Worm (Caenorhabditis elegans) whole organism, L4 larva: ENCODE data around the gene C50F4.12.

Experiments
- D1046.2 ChIP-seq: fragments of 200-800 bp; sonication (Bioruptor generic); IDR thresholded peaks from 2 replicates; pipeline ENCODE4 v1.3.6; 2022; ENCODE audit warnings: missing genetic modification characterization, missing compliant biosample characterization
- F10B5.3 ChIP-seq: sonication (generic microtip); optimal IDR thresholded peaks from 2 replicates; lab custom pipeline; 2016; ENCODE audit warnings: mild to moderate bottlenecking, missing genetic modification characterization, missing compliant biosample characterization
- Y48G9A.11 ChIP-seq: fragments of 200-800 bp; sonication (Bioruptor generic); IDR thresholded peaks from 2 replicates; pipeline ENCODE4 v1.3.6; 2022; ENCODE audit warnings: missing genetic modification reagents, missing genetic modification characterization, missing compliant biosample characterization
- aha-1 ChIP-seq: fragments of 150-350 bp; peaks from one replicate; lab custom pipeline; 2014; ENCODE audit warnings: missing biosample characterization, missing genetic modification characterization
- ama-1 ChIP-seq: fragments of 150-350 bp; optimal IDR thresholded peaks from 2 replicates; lab custom pipeline; 2014; ENCODE audit warnings: inconsistent platforms, mixed read lengths
- ceh-62 ChIP-seq: sonication (generic microtip); optimal IDR thresholded peaks from 2 replicates; lab custom pipeline; 2017; ENCODE audit warnings: missing biosample characterization, missing genetic modification characterization
- ctbp-1 ChIP-seq: fragments of 200-800 bp; sonication (Bioruptor generic); IDR thresholded peaks from 2 replicates; pipeline ENCODE4 v1.3.6; 2022; ENCODE audit warnings: missing genetic modification reagents, missing genetic modification characterization, missing compliant biosample characterization
- daf-12 ChIP-seq: fragments of 150-350 bp; optimal IDR thresholded peaks from 2 replicates; lab custom pipeline; 2014; ENCODE audit warnings: missing biosample characterization, missing genetic modification reagents, missing genetic modification characterization
- daf-16 ChIP-seq, 3 experiments: sonication (generic microtip); optimal IDR thresholded peaks; 2 replicates each; lab custom pipeline; 2016 to 2017; ENCODE audit warnings: missing genetic modification characterization in 3 of 3, missing genetic modification reagents in 3 of 3, mild to moderate bottlenecking in 2 of 3, missing compliant biosample characterization in 2 of 3, missing biosample characterization in 1 of 3, moderate library complexity in 1 of 3
- dmd-6 ChIP-seq: fragments of 200-800 bp; sonication (Bioruptor generic); IDR thresholded peaks from 2 replicates; pipeline ENCODE4 v1.3.6; 2022; ENCODE audit warnings: missing genetic modification reagents, missing genetic modification characterization, missing compliant biosample characterization
- dmd-8 ChIP-seq: fragments of 200-800 bp; sonication (Bioruptor generic); IDR thresholded peaks from 2 replicates; pipeline ENCODE4 v1.3.6; 2022; ENCODE audit warnings: missing genetic modification characterization, missing compliant biosample characterization
- dmd-9 ChIP-seq: fragments of 200-800 bp; sonication (Bioruptor generic); IDR thresholded peaks from 2 replicates; pipeline ENCODE4 v1.3.6; 2022; ENCODE audit warnings: missing genetic modification reagents, missing genetic modification characterization, missing compliant biosample characterization
- dpl-1 ChIP-seq: fragments of 150-350 bp; optimal IDR thresholded peaks from 2 replicates; lab custom pipeline; 2014; ENCODE audit warnings: missing biosample characterization, missing genetic modification reagents, missing genetic modification characterization
- duxl-1 ChIP-seq: sonication (generic microtip); optimal IDR thresholded peaks from 2 replicates; lab custom pipeline; 2016; ENCODE audit warnings: mild to moderate bottlenecking, missing genetic modification characterization, moderate library complexity, missing compliant biosample characterization; ENCODE audit not compliant: poor library complexity
- egl-43 ChIP-seq: fragments of 200-800 bp; sonication (Bioruptor generic); IDR thresholded peaks from 2 replicates; pipeline ENCODE4 v1.3.6; 2022; ENCODE audit warnings: missing genetic modification reagents, missing genetic modification characterization, missing compliant biosample characterization
- gei-8 ChIP-seq: fragments of 200-800 bp; sonication (Bioruptor generic); optimal IDR thresholded peaks from 2 replicates; lab custom pipeline; 2018; ENCODE audit warnings: mild to moderate bottlenecking, missing genetic modification characterization, missing compliant biosample characterization
- hlh-30 ChIP-seq: sonication (generic microtip); optimal IDR thresholded peaks from 2 replicates; lab custom pipeline; 2017; ENCODE audit warnings: antibody characterized with exemption, mild to moderate bottlenecking, missing genetic modification characterization, missing compliant biosample characterization; ENCODE audit not compliant: insufficient read depth
- hmg-1.1 ChIP-seq: fragments of 200-800 bp; sonication (Bioruptor generic); IDR thresholded peaks from 2 replicates; pipeline ENCODE4 v1.3.6; 2022; ENCODE audit warnings: missing genetic modification reagents, missing genetic modification characterization, missing compliant biosample characterization
- lim-7 ChIP-seq: fragments of 200-800 bp; sonication (Bioruptor generic); IDR thresholded peaks from 2 replicates; pipeline ENCODE4 v1.3.6; 2022; ENCODE audit warnings: missing genetic modification characterization, missing compliant biosample characterization
- lin-29 ChIP-seq: fragments of 200-800 bp; sonication (Bioruptor generic); IDR thresholded peaks from 2 replicates; pipeline ENCODE4 v1.3.6; 2022; ENCODE audit warnings: missing genetic modification reagents, missing genetic modification characterization, missing compliant biosample characterization
- lsy-2 ChIP-seq, 2 experiments: fragments of 150-350 bp in 1 of 2; sonication (generic microtip) in 1 of 2; optimal IDR thresholded peaks; 2 replicates each; lab custom pipeline; 2014 to 2017; ENCODE audit warnings: missing biosample characterization in 2 of 2, missing genetic modification characterization in 2 of 2
- mep-1 ChIP-seq: fragments of 150-350 bp; sonication (generic microtip); optimal IDR thresholded peaks from 3 replicates; lab custom pipeline; 2014; ENCODE audit warnings: missing biosample characterization, missing genetic modification characterization
- nhr-102 ChIP-seq: sonication (generic microtip); optimal IDR thresholded peaks from 2 replicates; lab custom pipeline; 2016; ENCODE audit warnings: mild to moderate bottlenecking, missing genetic modification characterization, moderate library complexity, missing compliant biosample characterization
- nhr-11 ChIP-seq: fragments of 150-350 bp; optimal IDR thresholded peaks from 2 replicates; lab custom pipeline; 2014; ENCODE audit warnings: missing biosample characterization, missing genetic modification characterization
- nhr-111 ChIP-seq: fragments of 200-800 bp; sonication (Bioruptor generic); optimal IDR thresholded peaks from 2 replicates; lab custom pipeline; 2018; ENCODE audit warnings: mild to moderate bottlenecking, missing genetic modification characterization, missing compliant biosample characterization
- nhr-28 ChIP-seq: fragments of 150-350 bp; optimal IDR thresholded peaks from 2 replicates; lab custom pipeline; 2014; ENCODE audit warnings: missing biosample characterization, missing genetic modification characterization
- nhr-42 ChIP-seq: fragments of 200-800 bp; sonication (Bioruptor generic); IDR thresholded peaks from 2 replicates; pipeline ENCODE4 v1.3.6; 2022; ENCODE audit warnings: missing genetic modification characterization, missing compliant biosample characterization
- nhr-48 ChIP-seq: sonication (generic microtip); optimal IDR thresholded peaks from 2 replicates; lab custom pipeline; 2016; ENCODE audit warnings: mild to moderate bottlenecking, missing genetic modification characterization, missing compliant biosample characterization
- nhr-6 ChIP-seq: fragments of 150-350 bp; optimal IDR thresholded peaks from 2 replicates; lab custom pipeline; 2014; ENCODE audit warnings: missing biosample characterization, missing genetic modification characterization
- pha-4 ChIP-seq, 2 experiments: fragments of 150-350 bp in 1 of 2; fragments of 200-800 bp in 1 of 2; sonication (Bioruptor generic) in 1 of 2; IDR thresholded peaks in 1 of 2; optimal IDR thresholded peaks in 1 of 2; 2 replicates each; pipeline versions ENCODE4 v1.3.6 to Lab custom; 2014 to 2022; ENCODE audit warnings: missing genetic modification characterization in 2 of 2, missing genetic modification reagents in 2 of 2, missing biosample characterization in 1 of 2, missing compliant biosample characterization in 1 of 2
- set-16 ChIP-seq: fragments of 200-800 bp; sonication (Bioruptor generic); IDR thresholded peaks from 2 replicates; pipeline ENCODE4 v1.3.6; 2022; ENCODE audit warnings: missing genetic modification reagents, missing genetic modification characterization, missing compliant biosample characterization
- skn-1 ChIP-seq: fragments of 150-350 bp; optimal IDR thresholded peaks from 2 replicates; lab custom pipeline; 2014; ENCODE audit warnings: missing biosample characterization, missing genetic modification characterization
- snpc-1.2 ChIP-seq: fragments of 200-800 bp; sonication (Bioruptor generic); IDR thresholded peaks from 2 replicates; pipeline ENCODE4 v1.3.6; 2022; ENCODE audit warnings: missing genetic modification reagents, missing genetic modification characterization, missing compliant biosample characterization
- spr-1 ChIP-seq: sonication (generic microtip); optimal IDR thresholded peaks from 2 replicates; lab custom pipeline; 2016; ENCODE audit warnings: mild to moderate bottlenecking, missing genetic modification characterization, missing compliant biosample characterization
- unc-130 ChIP-seq: sonication (generic microtip); optimal IDR thresholded peaks from 2 replicates; lab custom pipeline; 2016; ENCODE audit warnings: missing genetic modification reagents, missing genetic modification characterization, missing compliant biosample characterization
- unc-62 ChIP-seq, 3 experiments: fragments of 150-350 bp in 1 of 3; sonication (generic microtip); optimal IDR thresholded peaks in 2 of 3; peaks in 1 of 3; 1 replicate in 1 of 3; 2 replicates in 2 of 3; lab custom pipeline; 2014 to 2017; ENCODE audit warnings: missing biosample characterization in 3 of 3, missing genetic modification characterization in 3 of 3, missing genetic modification reagents in 3 of 3, missing genotype in 1 of 3
- vab-7 ChIP-seq: fragments of 200-800 bp; sonication (Bioruptor generic); IDR thresholded peaks from 2 replicates; pipeline ENCODE4 v1.3.6; 2022; ENCODE audit warnings: missing genetic modification reagents, missing genetic modification characterization, missing compliant biosample characterization
- zag-1 ChIP-seq: fragments of 150-350 bp; optimal IDR thresholded peaks from 2 replicates; lab custom pipeline; 2014; ENCODE audit warnings: missing biosample characterization, missing genetic modification characterization
- zfp-2 ChIP-seq: sonication (generic microtip); optimal IDR thresholded peaks from 2 replicates; lab custom pipeline; 2016; ENCODE audit warnings: mild to moderate bottlenecking, missing genetic modification characterization, missing compliant biosample characterization

Gene C50F4.12

ce11 chrV:9539638-9540037, at the start of gene C50F4.12:
TSS of gene C50F4.12 (minus strand) at chrV:9539738.
- TF ChIP-seq lsy-2 (tag; optimal IDR thresholded peaks at IDR 0.05; lab: Kevin White, UChicago) (no peak), nhr-11 (tag; lab: Kevin White, UChicago) (no peak), gei-8 (GFP tag; lab: Kevin White, UChicago) (no peak), zag-1 (tag; lab: Kevin White, UChicago) (no peak), nhr-102 (tag; lab: Kevin White, UChicago) (no peak), D1046.2 (GFP tag; lab: Robert Waterston, UW) (no peak)

DNA sequence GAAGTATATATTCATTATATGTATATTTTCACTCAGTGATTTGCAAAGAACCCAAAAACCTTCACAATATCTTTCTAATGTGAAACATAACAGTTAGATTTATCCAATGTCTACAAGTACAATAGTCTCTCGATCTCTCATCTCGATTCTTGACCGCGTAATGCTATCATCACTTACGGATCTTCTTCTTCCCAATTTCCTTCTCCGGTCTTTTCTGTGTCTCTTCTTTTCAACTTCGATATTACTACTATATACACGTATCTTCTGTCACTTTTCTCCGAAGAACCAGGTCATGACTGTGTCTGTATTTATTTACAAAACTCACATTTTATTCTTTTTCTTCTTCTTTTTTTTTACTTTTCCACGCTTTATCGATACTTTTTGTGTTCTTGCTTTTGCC, 49.0 kb upstream of the C50F4.12 start:
- no peak for TF ChIP-seq lin-29 (GFP tag; lab: Robert Waterston, UW)
- peak; percentile 44 for TF ChIP-seq nhr-28

ce11 chrV:9587619-9588018, 48.1 kb upstream of the C50F4.12 start:
- TF ChIP-seq aha-1 (tag; lab: Kevin White, UChicago) (peak; percentile 94), zfp-2 (no peak), dmd-8 (GFP tag; lab: Robert Waterston, UW) (no peak)

DNA sequence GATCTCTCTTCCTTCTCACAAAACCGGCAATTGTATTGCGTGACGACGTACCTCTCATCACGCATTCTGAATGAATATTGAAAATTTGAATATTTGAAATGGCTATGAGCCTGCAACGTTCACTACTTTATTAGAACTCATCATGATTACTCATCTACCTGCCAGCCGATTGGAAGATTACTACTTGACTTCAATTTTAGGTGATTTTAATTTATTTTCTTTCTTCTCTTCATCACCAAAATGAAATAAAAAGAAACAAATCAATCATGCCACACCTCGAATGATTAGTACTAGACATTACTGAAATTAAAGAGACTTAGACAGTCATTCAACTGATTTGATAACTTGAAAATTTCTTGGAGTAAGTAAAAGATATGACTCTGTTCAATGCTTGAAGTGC, 44.7 kb upstream of the C50F4.12 start:
- TF ChIP-seq ama-1 (lab: Kevin White, UChicago), result no peak
- no peak for TF ChIP-seq nhr-48 (tag; lab: Kevin White, UChicago)
- TF ChIP-seq dpl-1 (GFP tag; lab: Kevin White, UChicago), result no peak
- TF ChIP-seq F10B5.3 (tag; lab: Kevin White, UChicago), result no peak
- TF ChIP-seq unc-62 (GFP tag; optimal IDR thresholded peaks at IDR 0.05 in 1 of 2; lab: Kevin White, UChicago), result peak in 1 of 2 experiments; percentile 62
- no peak for TF ChIP-seq unc-62 (tag; optimal IDR thresholded peaks at IDR 0.05; lab: Kevin White, UChicago)
- no peak for TF ChIP-seq Y48G9A.11 (GFP tag; lab: Robert Waterston, UW)
- no peak for TF ChIP-seq dmd-8 (GFP tag; lab: Robert Waterston, UW)
- peak; percentile 13 for TF ChIP-seq aha-1 (tag; lab: Kevin White, UChicago)
- TF ChIP-seq, all 104 proteins: peak for 2

DNA sequence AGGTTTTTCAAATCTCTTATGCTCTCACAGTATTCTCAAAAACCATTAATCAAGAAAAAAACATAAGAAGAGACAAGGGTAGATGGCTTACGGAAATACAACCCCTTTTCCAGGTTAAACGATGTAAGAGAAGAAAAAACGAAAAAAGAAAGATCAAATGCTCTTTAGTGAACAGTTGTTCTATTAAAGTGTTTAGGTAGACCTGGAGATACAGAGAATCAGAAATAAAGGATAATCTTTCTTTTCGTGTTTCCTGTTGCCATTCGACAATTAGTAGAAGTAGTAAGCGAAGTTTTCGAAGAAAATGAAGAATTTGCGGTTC, 43.7 kb upstream of the C50F4.12 start, which contains the start of gene K09G1.1:
K09G1.1 (plus strand) TSS at position 223 of the 322 bp plus-strand sequence.
- TF ChIP-seq daf-12 (tag; lab: Kevin White, UChicago) (no peak), Y48G9A.11 (GFP tag; lab: Robert Waterston, UW) (no peak), skn-1 (tag; lab: Kevin White, UChicago) (no peak), nhr-11 (tag; lab: Kevin White, UChicago) (no peak), dmd-9 (no peak), dmd-6 (GFP tag; lab: Robert Waterston, UW) (no peak), ctbp-1 (GFP tag; lab: Robert Waterston, UW) (no peak), vab-7 (GFP tag; lab: Robert Waterston, UW) (no peak), ceh-62 (tag; lab: Kevin White, UChicago) (no peak), egl-43 (GFP tag; lab: Robert Waterston, UW) (no peak)

DNA sequence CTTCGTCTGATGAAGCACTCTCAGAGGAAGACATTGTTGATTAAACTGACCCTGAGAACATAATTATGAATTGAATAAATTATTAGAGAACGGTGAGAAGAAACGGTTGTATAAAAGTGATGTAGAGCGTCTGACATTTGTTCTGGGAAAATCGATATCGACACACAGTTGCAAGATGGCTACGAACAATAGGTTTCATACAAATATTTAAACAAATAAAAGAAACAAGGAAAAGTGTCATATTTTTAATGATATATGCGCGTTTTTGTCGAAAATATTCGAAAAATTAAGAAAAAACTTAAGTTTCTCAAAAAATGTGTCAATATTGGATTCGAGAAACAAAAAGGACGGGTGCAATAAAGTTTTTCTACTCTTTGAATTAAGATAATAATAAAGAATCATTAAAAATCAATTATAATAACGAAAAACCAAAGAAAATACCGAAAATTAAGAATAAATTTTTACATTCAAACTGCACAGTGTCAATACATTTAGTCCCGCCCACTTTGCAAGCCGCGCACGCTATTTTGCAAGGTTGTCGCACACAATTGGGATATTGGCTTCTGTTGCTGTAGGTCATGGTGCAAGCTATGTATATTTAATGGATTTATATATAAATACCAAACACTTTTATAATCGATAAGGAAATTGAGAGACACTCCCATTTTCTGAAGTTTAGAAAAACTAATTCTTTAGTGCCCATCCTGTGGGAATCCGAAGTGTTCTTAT, 43.2 kb upstream of the C50F4.12 start, which contains the start of gene rtfo-1:
rtfo-1 (minus strand) TSS at position 51 of the 729 bp plus-strand sequence.
- TF ChIP-seq spr-1, result peak; percentile 45
- TF ChIP-seq nhr-42 (GFP tag; lab: Robert Waterston, UW), result no peak
- no peak for TF ChIP-seq lim-7 (GFP tag; lab: Robert Waterston, UW)
- TF ChIP-seq pha-4 (GFP tag; IDR thresholded peaks at IDR 0.05; lab: Robert Waterston, UW), result no peak
- peak; percentile 24 for TF ChIP-seq pha-4 (tag; optimal IDR thresholded peaks at IDR 0.05; lab: Kevin White, UChicago)
- TF ChIP-seq vab-7 (GFP tag; lab: Robert Waterston, UW), result no peak
- peak; percentile 58 for TF ChIP-seq mep-1 (tag; lab: Kevin White, UChicago)
- no peak for TF ChIP-seq daf-16 (GFP tag; optimal IDR thresholded peaks at IDR 0.05; lab: Kevin White, UChicago)
- no peak for TF ChIP-seq daf-16 (tag; optimal IDR thresholded peaks at IDR 0.05; lab: Kevin White, UChicago)
- peak; percentile 52; the same call in 1 of the 2 replicates for TF ChIP-seq hmg-1.1 (GFP tag; lab: Robert Waterston, UW)
- no peak for TF ChIP-seq nhr-111 (GFP tag; lab: Kevin White, UChicago)
- TF ChIP-seq unc-130 (GFP tag; lab: Kevin White, UChicago), result peak; percentile 5
- TF ChIP-seq hlh-30, result peak; percentile 12
- peak; percentile 32 for TF ChIP-seq dpl-1 (GFP tag; lab: Kevin White, UChicago)
- no peak for TF ChIP-seq set-16 (GFP tag; lab: Robert Waterston, UW)
- no peak for TF ChIP-seq snpc-1.2 (GFP tag; lab: Robert Waterston, UW)
- TF ChIP-seq duxl-1 (tag; lab: Kevin White, UChicago), result no peak
- no peak for TF ChIP-seq nhr-28
- peak; percentile 25 for TF ChIP-seq nhr-6 (tag; lab: Kevin White, UChicago)
- no peak for TF ChIP-seq zfp-2
